Worm (Caenorhabditis elegans): ENCODE measurements around the gene T09A12.8.

T09A12.8 gene

ce11 chrIV:8211747-8212146 is 31.8 kb downstream of the T09A12.8 start, which contains the start of gene C07G1.7:
Gene C07G1.7 (minus strand): TSS chrIV:8211847.
- TF ChIP-seq elt-2 (tag; optimal IDR thresholded peaks at IDR 0.05) = no peak
- TF ChIP-seq syd-9 (tag; optimal IDR thresholded peaks at IDR 0.05) = no peak
- TF ChIP-seq nhr-232 (tag; optimal IDR thresholded peaks at IDR 0.05) = no peak
- no peak for TF ChIP-seq che-1 (tag; optimal IDR thresholded peaks at IDR 0.05)
- TF ChIP-seq F13H6.1 (tag; optimal IDR thresholded peaks at IDR 0.05) = no peak

ce11 chrIV:8210300-8210699 is 33.2 kb downstream of the T09A12.8 start, which contains the start of gene C07G1.6:
Gene C07G1.6 (minus strand): TSS chrIV:8210400.
- TF ChIP-seq sox-2 (GFP tag; IDR thresholded peaks at IDR 0.05) = no peak
- TF ChIP-seq unc-42 (tag; optimal IDR thresholded peaks at IDR 0.05) = no peak
- no peak for TF ChIP-seq che-1 (tag; optimal IDR thresholded peaks at IDR 0.05)
- TF ChIP-seq pax-1 (tag; optimal IDR thresholded peaks at IDR 0.05) = no peak
- no peak for TF ChIP-seq elt-2 (tag; optimal IDR thresholded peaks at IDR 0.05)
- TF ChIP-seq ceh-19 (GFP tag; optimal IDR thresholded peaks at IDR 0.05) = no peak
- TF ChIP-seq ceh-9 (tag; optimal IDR thresholded peaks at IDR 0.05) = no peak
- TF ChIP-seq unc-55 (GFP tag; optimal IDR thresholded peaks at IDR 0.05) = no peak
- TF ChIP-seq ceh-22 (tag; optimal IDR thresholded peaks at IDR 0.05) = no peak
- TF ChIP-seq ref-2 (tag; optimal IDR thresholded peaks at IDR 0.05) = no peak
- TF ChIP-seq elt-4 (tag; optimal IDR thresholded peaks at IDR 0.05) = no peak
- no peak for TF ChIP-seq ceh-18 (tag; optimal IDR thresholded peaks at IDR 0.05)
- no peak for TF ChIP-seq ceh-31 (tag; optimal IDR thresholded peaks at IDR 0.05)
- TF ChIP-seq hlh-13 (GFP tag; optimal IDR thresholded peaks at IDR 0.05) = no peak
- no peak for TF ChIP-seq ceh-45 (GFP tag; IDR thresholded peaks at IDR 0.05)
- TF ChIP-seq madf-2 (tag; optimal IDR thresholded peaks at IDR 0.05) = no peak
- TF ChIP-seq syd-9 (tag; optimal IDR thresholded peaks at IDR 0.05) = no peak
- no peak for TF ChIP-seq nfya-1 (tag; optimal IDR thresholded peaks at IDR 0.05)
- no peak for TF ChIP-seq ttx-3 (tag; optimal IDR thresholded peaks at IDR 0.05)
- TF ChIP-seq ceh-2 (tag; optimal IDR thresholded peaks at IDR 0.05) = no peak

ce11 chrIV:8208855-8209254 is 34.6 kb downstream of the T09A12.8 start:
- TF ChIP-seq ceh-14 (tag; optimal IDR thresholded peaks at IDR 0.05) = no peak
- TF ChIP-seq ceh-48 (tag; optimal IDR thresholded peaks at IDR 0.05) = no peak
- TF ChIP-seq unc-55 (GFP tag; optimal IDR thresholded peaks at IDR 0.05) = no peak
- TF ChIP-seq npax-4 (tag; optimal IDR thresholded peaks at IDR 0.05) = no peak
- no peak for TF ChIP-seq eyg-1 (tag; optimal IDR thresholded peaks at IDR 0.05)
- no peak for TF ChIP-seq tbx-2 (tag; optimal IDR thresholded peaks at IDR 0.05)
- no peak for TF ChIP-seq ceh-6 (GFP tag; optimal IDR thresholded peaks at IDR 0.05)
- no peak for TF ChIP-seq unc-86 (tag; optimal IDR thresholded peaks at IDR 0.05)
- TF ChIP-seq lim-6 (tag; optimal IDR thresholded peaks at IDR 0.05) = no peak
- TF ChIP-seq dmd-4 (tag; optimal IDR thresholded peaks at IDR 0.05; ENCODE audit: borderline replicate concordance) = no peak
- TF ChIP-seq ceh-30 (tag; optimal IDR thresholded peaks at IDR 0.05) = no peak
- no peak for TF ChIP-seq nhr-232 (tag; optimal IDR thresholded peaks at IDR 0.05)
- no peak for TF ChIP-seq C08G9.2 (tag; optimal IDR thresholded peaks at IDR 0.05)
- no peak for TF ChIP-seq nfya-1 (tag; optimal IDR thresholded peaks at IDR 0.05)
- TF ChIP-seq K09A11.1 (tag; optimal IDR thresholded peaks at IDR 0.05; ENCODE audit: insufficient read depth) = no peak
- TF ChIP-seq hlh-8 (tag; optimal IDR thresholded peaks at IDR 0.05) = no peak
- TF ChIP-seq ref-2 (tag; optimal IDR thresholded peaks at IDR 0.05) = no peak
- no peak for TF ChIP-seq sox-4 (tag; optimal IDR thresholded peaks at IDR 0.05)

- TF ChIP-seq dve-1 (tag; optimal IDR thresholded peaks at IDR 0.05) (no peak), ceh-19 (GFP tag; optimal IDR thresholded peaks at IDR 0.05) (no peak), sox-4 (tag; optimal IDR thresholded peaks at IDR 0.05) (no peak), ceh-24 (tag; optimal IDR thresholded peaks at IDR 0.05) (no peak), unc-42 (tag; optimal IDR thresholded peaks at IDR 0.05) (no peak)
These were observed 37.2 kb downstream of the T09A12.8 start, which contains the start of gene svh-1 for ce11 chrIV:8206314-8206713. Gene svh-1 (plus strand): TSS chrIV:8206614.
